Fruit fly (Drosophila melanogaster) whole organism, embryonic: ENCODE results near the gene CG14043.

Experiments
- B-H1 ChIP-seq: fragments of 200-800 bp; sonication (Bioruptor generic); IDR thresholded peaks from 3 replicates; pipeline ENCODE4 v1.3.6; 2022; ENCODE audit warnings: missing biosample characterization, missing genetic modification characterization
- CG12391 ChIP-seq: fragments of 200-800 bp; sonication (Bioruptor generic); optimal IDR thresholded peaks from 3 replicates; lab custom pipeline; 2018; ENCODE audit warnings: missing biosample characterization, mild to moderate bottlenecking, missing genetic modification characterization, moderate library complexity
- CG12942 ChIP-seq: fragments of 200-800 bp; sonication (Bioruptor generic); optimal IDR thresholded peaks from 3 replicates; lab custom pipeline; 2016; ENCODE audit warnings: missing biosample characterization, missing genetic modification characterization
- CG14014 ChIP-seq: fragments of 200-800 bp; sonication (Bioruptor generic); IDR thresholded peaks from 2 replicates; pipeline ENCODE4 v1.3.6; 2022; ENCODE audit warnings: missing biosample characterization, missing genetic modification characterization
- CG1529 ChIP-seq: fragments of 200-800 bp; sonication (Bioruptor generic); optimal IDR thresholded peaks from 3 replicates; lab custom pipeline; 2018; ENCODE audit warnings: missing biosample characterization, missing genetic modification characterization
- CG2120 ChIP-seq: fragments of 200-800 bp; sonication (Bioruptor generic); optimal IDR thresholded peaks from 3 replicates; lab custom pipeline; 2016; ENCODE audit warnings: missing biosample characterization, missing genetic modification characterization
- CG2202 ChIP-seq: fragments of 200-800 bp; sonication (Bioruptor generic); optimal IDR thresholded peaks from 2 replicates; lab custom pipeline; 2018; ENCODE audit warnings: missing biosample characterization, mild to moderate bottlenecking, missing genetic modification characterization
- CG30020 ChIP-seq: fragments of 200-800 bp; optimal IDR thresholded peaks from 2 replicates; lab custom pipeline; 2019; ENCODE audit warnings: missing biosample characterization, mild to moderate bottlenecking, missing genetic modification characterization, moderate library complexity
- CG3847 ChIP-seq: fragments of 200-800 bp; sonication (Bioruptor generic); IDR thresholded peaks from 2 replicates; pipeline ENCODE4 v1.3.6; 2022; ENCODE audit warnings: missing biosample characterization, missing genetic modification characterization
- CG4404 ChIP-seq: fragments of 200-800 bp; sonication (Bioruptor generic); IDR thresholded peaks from 2 replicates; pipeline ENCODE4 v1.3.6; 2022; ENCODE audit warnings: missing biosample characterization, missing genetic modification characterization
- CG4730 ChIP-seq: fragments of 200-800 bp; sonication (Bioruptor generic); IDR thresholded peaks from 2 replicates; pipeline ENCODE4 v1.3.6; 2022; ENCODE audit warnings: missing biosample characterization, missing genetic modification characterization
- CG5180 ChIP-seq: fragments of 200-800 bp; sonication (Bioruptor generic); optimal IDR thresholded peaks from 3 replicates; lab custom pipeline; 2017; ENCODE audit warnings: missing biosample characterization, missing genetic modification characterization, mild to moderate bottlenecking, moderate library complexity, missing genetic modification reagents
- CG7357 ChIP-seq: fragments of 200-800 bp; sonication (Bioruptor generic); IDR thresholded peaks from 3 replicates; pipeline ENCODE4 v1.3.6; 2022; ENCODE audit warnings: missing biosample characterization, missing genetic modification characterization
- CG7556 ChIP-seq: fragments of 200-800 bp; sonication (Bioruptor generic); optimal IDR thresholded peaks from 2 replicates; lab custom pipeline; 2017; ENCODE audit warnings: missing biosample characterization, mild to moderate bottlenecking, missing genetic modification characterization
- CG7786 ChIP-seq: fragments of 200-800 bp; sonication (Bioruptor generic); optimal IDR thresholded peaks from 2 replicates; lab custom pipeline; 2016; ENCODE audit warnings: missing biosample characterization, missing genetic modification characterization
- CG7963 ChIP-seq: fragments of 200-800 bp; sonication (Bioruptor generic); IDR thresholded peaks from 3 replicates; pipeline ENCODE4 v1.3.6; 2022; ENCODE audit warnings: missing biosample characterization, missing genetic modification characterization; ENCODE audit not compliant: partially characterized antibody
- CG7987 ChIP-seq: fragments of 200-800 bp; sonication (Bioruptor generic); optimal IDR thresholded peaks from 2 replicates; lab custom pipeline; 2018; ENCODE audit warnings: missing biosample characterization, mild to moderate bottlenecking, missing genetic modification characterization, moderate library complexity
- CG8089 ChIP-seq: fragments of 200-800 bp; sonication (Bioruptor generic); optimal IDR thresholded peaks from 3 replicates; lab custom pipeline; 2016; ENCODE audit warnings: missing biosample characterization, missing genetic modification characterization
- CG8478 ChIP-seq: fragments of >200 bp; optimal IDR thresholded peaks from 2 replicates; lab custom pipeline; 2018
- ERR ChIP-seq: fragments of 200-800 bp; sonication (Bioruptor generic); optimal IDR thresholded peaks from 2 replicates; lab custom pipeline; 2016; ENCODE audit warnings: missing biosample characterization, missing genetic modification characterization
- Ets97D ChIP-seq: fragments of 200-800 bp; sonication (Bioruptor generic); optimal IDR thresholded peaks from 3 replicates; lab custom pipeline; 2016; ENCODE audit warnings: missing biosample characterization, missing genetic modification characterization
- GATAe ChIP-seq: fragments of 200-800 bp; sonication (Bioruptor generic); conservative IDR thresholded peaks from 2 replicates; pipeline ENCODE4 v1.3.6; 2022; ENCODE audit warnings: missing biosample characterization, missing genetic modification characterization
- HHEX ChIP-seq: fragments of 200-800 bp; sonication (Bioruptor generic); optimal IDR thresholded peaks from 3 replicates; lab custom pipeline; 2017; ENCODE audit warnings: missing biosample characterization, mild to moderate bottlenecking, missing genetic modification characterization, missing genetic modification reagents
- Hmr ChIP-seq: fragments of 200-800 bp; sonication (Bioruptor generic); optimal IDR thresholded peaks from 3 replicates; lab custom pipeline; 2017; ENCODE audit warnings: mild to moderate bottlenecking, missing biosample characterization, missing genetic modification reagents, missing genetic modification characterization
- Hr3 ChIP-seq: fragments of 200-800 bp; sonication (Bioruptor generic); optimal IDR thresholded peaks from 3 replicates; lab custom pipeline; 2016; ENCODE audit warnings: missing biosample characterization, missing genetic modification characterization
- Lim3 ChIP-seq: fragments of 200-800 bp; sonication (Bioruptor generic); IDR thresholded peaks from 2 replicates; pipeline ENCODE4 v1.3.6; 2022; ENCODE audit warnings: missing biosample characterization, missing genetic modification characterization
- Myb ChIP-seq: fragments of 200-800 bp; sonication (Bioruptor generic); optimal IDR thresholded peaks from 2 replicates; lab custom pipeline; 2016; ENCODE audit warnings: missing biosample characterization, missing genetic modification characterization
- Nf-YB ChIP-seq: fragments of 200-800 bp; sonication (Bioruptor generic); optimal IDR thresholded peaks from 3 replicates; lab custom pipeline; 2019; ENCODE audit warnings: missing biosample characterization, mild to moderate bottlenecking, missing genetic modification characterization, moderate library complexity
- Ravus ChIP-seq: fragments of 200-800 bp; sonication (Bioruptor generic); IDR thresholded peaks from 2 replicates; pipeline ENCODE4 v1.3.6; 2022; ENCODE audit warnings: missing biosample characterization, missing genetic modification characterization
- Side ChIP-seq: fragments of 200-800 bp; sonication (Bioruptor generic); optimal IDR thresholded peaks from 2 replicates; lab custom pipeline; 2016; ENCODE audit warnings: missing biosample characterization, missing genetic modification characterization
- Xbp1 ChIP-seq: fragments of 200-800 bp; sonication (Bioruptor generic); optimal IDR thresholded peaks from 3 replicates; lab custom pipeline; 2016; ENCODE audit warnings: missing biosample characterization, mild to moderate bottlenecking, missing genetic modification characterization
- ap ChIP-seq: fragments of 200-800 bp; sonication (Bioruptor generic); IDR thresholded peaks from 2 replicates; pipeline ENCODE4 v1.3.6; 2022; ENCODE audit warnings: missing biosample characterization, missing genetic modification characterization
- bab2 ChIP-seq: fragments of 200-800 bp; sonication (Bioruptor generic); optimal IDR thresholded peaks from 2 replicates; lab custom pipeline; 2016; ENCODE audit warnings: missing biosample characterization, missing genetic modification characterization
- bcd ChIP-seq: fragments of 200-800 bp; sonication (Bioruptor generic); optimal IDR thresholded peaks from 2 replicates; lab custom pipeline; 2017; ENCODE audit warnings: missing biosample characterization, mild to moderate bottlenecking, missing genetic modification characterization
- cas ChIP-seq: fragments of 200-800 bp; sonication (Bioruptor generic); IDR thresholded peaks from 2 replicates; pipeline ENCODE4 v1.3.6; 2022; ENCODE audit warnings: missing biosample characterization, missing genetic modification characterization
- cato ChIP-seq: fragments of 200-800 bp; sonication (Bioruptor generic); optimal IDR thresholded peaks from 2 replicates; lab custom pipeline; 2016; ENCODE audit warnings: missing biosample characterization, missing genetic modification characterization, borderline replicate concordance
- eyg ChIP-seq: fragments of 200-800 bp; sonication (Bioruptor generic); optimal IDR thresholded peaks from 3 replicates; lab custom pipeline; 2016; ENCODE audit warnings: missing biosample characterization, missing genetic modification characterization
- fd102C ChIP-seq: fragments of 200-800 bp; sonication (Bioruptor generic); optimal IDR thresholded peaks from 2 replicates; lab custom pipeline; 2018; ENCODE audit warnings: missing biosample characterization, mild to moderate bottlenecking, missing genetic modification characterization, moderate library complexity
- gsb-n ChIP-seq: fragments of 200-800 bp; sonication (Bioruptor generic); optimal IDR thresholded peaks from 3 replicates; lab custom pipeline; 2018; ENCODE audit warnings: missing biosample characterization, mild to moderate bottlenecking, missing genetic modification characterization
- hkb ChIP-seq, 2 experiments: fragments of 200-800 bp in 1 of 2; fragments of >200 bp in 1 of 2; sonication (Bioruptor generic) in 1 of 2; IDR thresholded peaks in 1 of 2; optimal IDR thresholded peaks in 1 of 2; 2 replicates each; pipeline versions ENCODE4 v1.3.6 to Lab custom; 2017 to 2022; ENCODE audit warnings: missing biosample characterization in 1 of 2, missing genetic modification characterization in 1 of 2
- ken ChIP-seq: fragments of 200-800 bp; sonication (Bioruptor generic); IDR thresholded peaks from 3 replicates; pipeline ENCODE4 v1.3.6; 2022; ENCODE audit warnings: missing biosample characterization, missing genetic modification characterization
- lov ChIP-seq, 2 experiments: fragments of 200-800 bp in 1 of 2; fragments of >200 bp in 1 of 2; sonication (Bioruptor generic) in 1 of 2; IDR thresholded peaks in 1 of 2; optimal IDR thresholded peaks in 1 of 2; 2 replicates in 1 of 2; 3 replicates in 1 of 2; pipeline versions ENCODE4 v1.3.6 to Lab custom; 2017 to 2022; ENCODE audit warnings: missing biosample characterization in 1 of 2, missing genetic modification characterization in 1 of 2
- nau ChIP-seq: fragments of 200-800 bp; sonication (Bioruptor generic); optimal IDR thresholded peaks from 3 replicates; lab custom pipeline; 2017; ENCODE audit warnings: missing biosample characterization, mild to moderate bottlenecking, missing genetic modification characterization, missing genetic modification reagents
- nmo ChIP-seq: fragments of 200-800 bp; sonication (Bioruptor generic); optimal IDR thresholded peaks from 2 replicates; lab custom pipeline; 2018; ENCODE audit warnings: missing biosample characterization, mild to moderate bottlenecking, missing genetic modification characterization, moderate library complexity
- onecut ChIP-seq: fragments of 200-800 bp; sonication (Bioruptor generic); IDR thresholded peaks from 2 replicates; pipeline ENCODE4 v1.3.6; 2022; ENCODE audit warnings: missing biosample characterization, missing genetic modification characterization
- pzg ChIP-seq: fragments of 200-800 bp; sonication (Bioruptor generic); optimal IDR thresholded peaks from 3 replicates; lab custom pipeline; 2018; ENCODE audit warnings: missing biosample characterization, mild to moderate bottlenecking, missing genetic modification characterization, moderate library complexity
- sqz ChIP-seq: fragments of 200-800 bp; sonication (Bioruptor generic); optimal IDR thresholded peaks from 3 replicates; lab custom pipeline; 2018; ENCODE audit warnings: missing biosample characterization, mild to moderate bottlenecking, missing genetic modification characterization
- unc-4 ChIP-seq: fragments of 200-800 bp; sonication (Bioruptor generic); IDR thresholded peaks from 2 replicates; pipeline ENCODE4 v1.3.6; 2022; ENCODE audit warnings: missing biosample characterization, missing genetic modification characterization; ENCODE audit not compliant: partially characterized antibody
- vfl ChIP-seq: fragments of 200-800 bp; sonication (Bioruptor generic); optimal IDR thresholded peaks from 2 replicates; lab custom pipeline; 2016; ENCODE audit warnings: missing biosample characterization, missing genetic modification characterization
- zen2 ChIP-seq: fragments of 200-800 bp; sonication (Bioruptor generic); IDR thresholded peaks from 3 replicates; pipeline ENCODE4 v1.3.6; 2022; ENCODE audit warnings: missing biosample characterization, missing genetic modification characterization; ENCODE audit not compliant: partially characterized antibody

Gene CG14043

DNA sequence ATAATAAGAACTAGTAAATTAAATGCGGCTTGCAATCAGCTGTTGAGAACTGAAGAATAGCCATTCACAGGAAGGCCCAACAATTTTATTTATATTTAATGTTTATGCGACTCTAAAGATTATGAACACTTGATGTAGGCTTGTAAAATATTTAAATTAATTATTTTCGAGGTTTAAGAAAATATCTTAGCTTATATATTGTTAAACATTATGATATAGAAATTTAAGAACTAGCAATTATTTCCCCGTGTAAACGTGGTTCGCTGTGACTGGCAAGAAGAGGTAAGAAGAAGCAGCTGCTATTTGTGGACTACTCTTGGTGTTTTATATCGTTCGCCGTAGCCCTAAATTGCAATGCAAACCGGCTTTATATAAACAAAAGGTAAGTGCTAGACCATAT, 26.2 kb upstream of the CG14043 start, which contains the start of the genes mRpL24 and betaggt-I (continued):
- TF ChIP-seq ERR (GFP tag; lab: Kevin White, UChicago) (peak; percentile 59), CG7556 (peak; percentile 94), CG7963 (GFP tag; lab: Robert Waterston, UW) (no peak), ken (GFP tag; lab: Robert Waterston, UW) (peak; percentile 97), cato (GFP tag; lab: Kevin White, UChicago) (peak; percentile 89), sqz (GFP tag; lab: Kevin White, UChicago) (no peak), Ravus (peak; percentile 87), fd102C (GFP tag; lab: Kevin White, UChicago) (peak; percentile 72), CG2202 (tag; lab: Kevin White, UChicago) (peak; percentile 89), vfl (GFP tag; lab: Kevin White, UChicago) (peak; percentile 94), B-H1 (GFP tag; lab: Robert Waterston, UW) (peak; percentile 96), Hmr (GFP tag; lab: Kevin White, UChicago) (peak; percentile 97), nmo (GFP tag; lab: Kevin White, UChicago) (peak; percentile 99), HHEX (peak; percentile 92), CG8089 (GFP tag; lab: Kevin White, UChicago) (peak; percentile 55), cas (GFP tag; lab: Robert Waterston, UW) (peak; percentile 89), CG4730 (GFP tag; lab: Robert Waterston, UW) (peak; percentile 92), CG30020 (tag; lab: Kevin White, UChicago) (peak; percentile 85), Xbp1 (GFP tag; lab: Kevin White, UChicago) (peak; percentile 97), nau (GFP tag; lab: Kevin White, UChicago) (no peak), onecut (peak; percentile 89), bab2 (peak; percentile 72), GATAe (GFP tag; lab: Robert Waterston, UW) (peak; percentile 90), zen2 (GFP tag; lab: Robert Waterston, UW) (no peak), pzg (peak; percentile 54), CG4404 (GFP tag; lab: Robert Waterston, UW) (peak; percentile 85), CG1529 (peak; percentile 89), Nf-YB (GFP tag; lab: Kevin White, UChicago) (peak; percentile 86), hkb (optimal IDR thresholded peaks at IDR 0.05; lab: Kevin White, UChicago) (no peak), hkb (GFP tag; IDR thresholded peaks at IDR 0.05; lab: Robert Waterston, UW) (peak; percentile 97), bcd (GFP tag; lab: Kevin White, UChicago) (peak; percentile 97), Myb (GFP tag; lab: Kevin White, UChicago) (peak; percentile 50), CG3847 (GFP tag; lab: Robert Waterston, UW) (peak; percentile 97), CG14014 (GFP tag; lab: Robert Waterston, UW) (peak; percentile 96), gsb-n (tag; lab: Kevin White, UChicago) (peak; percentile 96), ap (GFP tag; lab: Robert Waterston, UW) (peak; percentile 96), CG2120 (peak; percentile 96), lov (optimal IDR thresholded peaks at IDR 0.05; lab: Kevin White, UChicago) (no peak), lov (GFP tag; IDR thresholded peaks at IDR 0.05; lab: Robert Waterston, UW) (peak; percentile 93), Side (GFP tag; lab: Kevin White, UChicago) (peak; percentile 63), CG7357 (GFP tag; lab: Robert Waterston, UW) (peak; percentile 86), CG7987 (GFP tag; lab: Kevin White, UChicago) (peak; percentile 91), CG8478 (lab: Kevin White, UChicago) (no peak), Hr3 (GFP tag; lab: Kevin White, UChicago) (peak; percentile 96), CG12942 (GFP tag; lab: Kevin White, UChicago) (peak; percentile 95), Ets97D (GFP tag; lab: Kevin White, UChicago) (peak; percentile 61), unc-4 (no peak), CG12391 (tag; lab: Kevin White, UChicago) (peak; percentile 99), Lim3 (GFP tag; lab: Robert Waterston, UW) (peak; percentile 75; the same call in 1 of the 2 replicates), CG7786 (GFP tag; lab: Kevin White, UChicago) (peak; percentile 72), eyg (no peak), CG5180 (GFP tag; lab: Kevin White, UChicago) (peak; percentile 78)
